Worm (Caenorhabditis elegans) whole organism, dauer: ENCODE data around the gene Y47G7B.2.
"Not testable (repeated sequence)": the region's sequence is repeated elsewhere in the genome, so short reads cannot be mapped to it uniquely, and the experiment has no call there.

Source experiments
- unc-62 ChIP-seq: sonication (generic microtip); optimal IDR thresholded peaks from 2 replicates; lab custom pipeline; 2017; ENCODE audit warnings: missing biosample characterization, missing genetic modification reagents, missing genetic modification characterization

The Y47G7B.2 gene

ce11 chrII:2686985-2687675, 20.7 kb downstream of the Y47G7B.2 start, which contains the start of the genes sup-9 and nspf-1:
Gene sup-9 (minus strand): TSS chrII:2687027.
Gene nspf-1 (plus strand): TSS chrII:2687625.
- TF ChIP-seq unc-62 (GFP tag; lab: Kevin White, UChicago): no peak

- TF ChIP-seq unc-62 (GFP tag; lab: Kevin White, UChicago): no peak
Observed at ce11 chrII:2684783-2685182, 23.0 kb downstream of the Y47G7B.2 start.

- no peak for TF ChIP-seq unc-62 (GFP tag; lab: Kevin White, UChicago)
Observed at ce11 chrII:2684208-2684607, 23.6 kb downstream of the Y47G7B.2 start, which contains the start of gene ceh-87. Gene ceh-87 (minus strand): TSS chrII:2684308.

ce11 chrII:2681118-2681517, 26.7 kb downstream of the Y47G7B.2 start, which contains the start of gene F34D6.1:
Gene F34D6.1 (minus strand): TSS chrII:2681218.
- TF ChIP-seq unc-62 (GFP tag; lab: Kevin White, UChicago): no peak

ce11 chrII:2677534-2678168, 30.2 kb downstream of the Y47G7B.2 start, which contains the start of gene F22E5.17:
Gene F22E5.17 (plus strand): TSS chrII:2678041.
- TF ChIP-seq unc-62 (GFP tag; lab: Kevin White, UChicago): no peak

- not testable (repeated sequence) for TF ChIP-seq unc-62 (GFP tag; lab: Kevin White, UChicago)
Observed at ce11 chrII:2673534-2673933, 34.3 kb downstream of the Y47G7B.2 start, which contains the start of the genes F22E5.20 and F22E5.1. Gene F22E5.20 (minus strand): TSS chrII:2673634. Gene F22E5.1 (plus strand): TSS chrII:2673775.

ce11 chrII:2672320-2672719, 35.5 kb downstream of the Y47G7B.2 start, which contains the start of gene sri-57:
Gene sri-57 (minus strand): TSS chrII:2672420.
- TF ChIP-seq unc-62 (GFP tag; lab: Kevin White, UChicago): not testable (repeated sequence)

ce11 chrII:2665606-2666005, 42.2 kb downstream of the Y47G7B.2 start, which contains the start of gene F22E5.22:
Gene F22E5.22 (plus strand): TSS chrII:2665906.
- TF ChIP-seq unc-62 (GFP tag; lab: Kevin White, UChicago): no peak

ce11 chrII:2665081-2665480, 42.7 kb downstream of the Y47G7B.2 start, which contains the start of gene F22E5.2:
Gene F22E5.2 (plus strand): TSS chrII:2665381.
- not testable (repeated sequence) for TF ChIP-seq unc-62 (GFP tag; lab: Kevin White, UChicago)

ce11 chrII:2659364-2659763, 48.5 kb downstream of the Y47G7B.2 start, which contains the start of gene gcy-21:
Gene gcy-21 (plus strand): TSS chrII:2659664.
- no peak for TF ChIP-seq unc-62 (GFP tag; lab: Kevin White, UChicago)

- TF ChIP-seq unc-62 (GFP tag; lab: Kevin White, UChicago): no peak
Observed at ce11 chrII:2656606-2657005, 51.2 kb downstream of the Y47G7B.2 start, which contains the start of gene sri-47. Gene sri-47 (plus strand): TSS chrII:2656906.
